Fruit fly (Drosophila melanogaster): ENCODE data around the gene CG32264.

Gene CG32264

dm6 chr3L:3852842-3853241 is 46.6 kb upstream of the CG32264 start (continued):
- TF ChIP-seq CG1647 (GFP tag; optimal IDR thresholded peaks at IDR 0.05) (no peak), usp (GFP tag; optimal IDR thresholded peaks at IDR 0.05) (no peak), Asciz (GFP tag; optimal IDR thresholded peaks at IDR 0.05) (no peak), CG33213 (GFP tag; optimal IDR thresholded peaks at IDR 0.05) (no peak), fu2 (GFP tag; optimal IDR thresholded peaks at IDR 0.05) (no peak), toy (GFP tag; IDR thresholded peaks at IDR 0.05) (no peak), nau (GFP tag; optimal IDR thresholded peaks at IDR 0.05) (no peak), CkIIα-i1 (GFP tag; IDR thresholded peaks at IDR 0.05) (no peak), CG8388 (GFP tag; optimal IDR thresholded peaks at IDR 0.05) (peak; percentile 61), CG11723 (GFP tag; optimal IDR thresholded peaks at IDR 0.05) (peak; percentile 7), HLHmδ (GFP tag; optimal IDR thresholded peaks at IDR 0.05) (no peak), dm (GFP tag; optimal IDR thresholded peaks at IDR 0.05) (no peak), CG4707 (GFP tag; optimal IDR thresholded peaks at IDR 0.05) (peak; percentile 61), zen (tag; optimal IDR thresholded peaks at IDR 0.05) (peak; percentile 35), CHES-1-like (GFP tag; optimal IDR thresholded peaks at IDR 0.05) (peak; percentile 5), YL-1 (GFP tag; optimal IDR thresholded peaks at IDR 0.05) (no peak), Atf6 (GFP tag; IDR thresholded peaks at IDR 0.05) (no peak), trem (tag; optimal IDR thresholded peaks at IDR 0.05) (no peak), CG4424 (GFP tag; optimal IDR thresholded peaks at IDR 0.05) (no peak), pnt (GFP tag; optimal IDR thresholded peaks at IDR 0.05) (peak; percentile 42), ERR (GFP tag; optimal IDR thresholded peaks at IDR 0.05) (no peak), pzg (GFP tag; optimal IDR thresholded peaks at IDR 0.05) (no peak), row (GFP tag; IDR thresholded peaks at IDR 0.05) (peak; percentile 60), CG9797 (GFP tag; optimal IDR thresholded peaks at IDR 0.05) (no peak), CG7271 (tag; optimal IDR thresholded peaks at IDR 0.05) (no peak), CG14965 (GFP tag; optimal IDR thresholded peaks at IDR 0.05; ENCODE audit: borderline replicate concordance) (no peak), Abd-B (GFP tag; optimal IDR thresholded peaks at IDR 0.05) (peak; percentile 6), Gsc (GFP tag; IDR thresholded peaks at IDR 0.05) (peak; percentile 42; the same call in 1 of the 2 replicates), CG12659 (GFP tag; optimal IDR thresholded peaks at IDR 0.05) (peak; percentile 30), bsh (GFP tag; optimal IDR thresholded peaks at IDR 0.05) (peak; percentile 42 to 85), CG18599 (GFP tag; optimal IDR thresholded peaks at IDR 0.05) (no peak), CG7372 (GFP tag; IDR thresholded peaks at IDR 0.05) (no peak), Oli (tag; optimal IDR thresholded peaks at IDR 0.05) (peak; percentile 75), CG17568 (GFP tag; optimal IDR thresholded peaks at IDR 0.05) (peak; percentile 6), CG6765 (GFP tag; optimal IDR thresholded peaks at IDR 0.05) (no peak), CG4617 (GFP tag; optimal IDR thresholded peaks at IDR 0.05; ENCODE audit: borderline replicate concordance) (no peak), CG10274 (GFP tag; optimal IDR thresholded peaks at IDR 0.05) (no peak), Fer1 (GFP tag; optimal IDR thresholded peaks at IDR 0.05) (no peak), Hmr (GFP tag; optimal IDR thresholded peaks at IDR 0.05) (no peak), amos (GFP tag; IDR thresholded peaks at IDR 0.05; ENCODE audit: partially characterized antibody) (no peak), tap (tag; optimal IDR thresholded peaks at IDR 0.05) (no peak), nerfin-2 (GFP tag; IDR thresholded peaks at IDR 0.05; ENCODE audit: partially characterized antibody) (no peak), MBD-R2 (GFP tag; IDR thresholded peaks at IDR 0.05) (no peak), zen2 (GFP tag; IDR thresholded peaks at IDR 0.05; ENCODE audit: partially characterized antibody) (no peak), CG8281 (tag; optimal IDR thresholded peaks at IDR 0.05) (no peak), CG43689 (GFP tag; IDR thresholded peaks at IDR 0.05) (no peak), gcm (GFP tag; optimal IDR thresholded peaks at IDR 0.05) (peak; percentile 34), jumu (GFP tag; optimal IDR thresholded peaks at IDR 0.05) (no peak), CG16863 (GFP tag; optimal IDR thresholded peaks at IDR 0.05) (peak; percentile 63), CG13287 (GFP tag; IDR thresholded peaks at IDR 0.05; ENCODE audit: partially characterized antibody) (no peak)
